Fruit fly (Drosophila melanogaster): Measurements from ENCODE around the gene CG12729.

The CG12729 gene

DNA sequence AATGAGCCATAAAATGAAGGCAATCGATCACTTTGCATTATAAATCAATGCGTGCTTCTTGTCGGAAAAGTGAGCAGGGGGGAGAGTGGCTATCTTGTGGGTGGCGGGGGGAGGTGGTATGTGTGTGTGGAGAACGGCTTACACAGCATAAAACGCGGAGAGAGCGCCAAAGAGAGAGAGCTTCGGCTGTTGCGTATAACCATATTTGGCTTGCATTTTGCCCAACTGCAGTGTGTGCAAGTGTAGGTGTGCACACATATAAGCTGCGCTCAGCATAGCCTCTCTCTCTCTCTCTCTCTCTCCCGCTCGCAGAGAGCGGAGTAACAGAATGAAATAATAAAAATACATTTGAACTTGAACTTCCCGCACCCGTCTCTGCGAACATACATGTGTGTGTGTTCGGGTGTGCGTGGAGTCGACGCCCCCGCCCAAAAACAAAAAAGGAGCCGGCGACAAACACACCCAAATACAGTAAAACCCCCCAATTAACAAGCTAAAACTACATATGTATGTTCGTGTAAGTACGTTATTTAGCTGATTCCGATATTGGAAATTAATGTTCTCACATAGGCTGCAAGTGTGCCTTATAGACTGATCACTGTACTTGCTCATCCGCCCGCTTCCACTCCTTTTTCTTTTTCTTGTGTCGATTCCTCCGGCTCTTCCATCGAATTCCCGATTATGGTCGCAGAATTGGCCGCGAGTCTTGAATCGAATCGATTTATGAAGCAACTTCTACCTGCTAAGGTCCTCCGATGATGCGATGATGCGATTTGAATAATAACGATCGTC, 41.9 kb downstream of the CG12729 start:
- TF ChIP-seq CG8478 (optimal IDR thresholded peaks at IDR 0.05) (no peak), pan (optimal IDR thresholded peaks at IDR 0.05) (no peak), EcR (GFP tag; optimal IDR thresholded peaks at IDR 0.05) (peak; percentile 51 to 83)

DNA sequence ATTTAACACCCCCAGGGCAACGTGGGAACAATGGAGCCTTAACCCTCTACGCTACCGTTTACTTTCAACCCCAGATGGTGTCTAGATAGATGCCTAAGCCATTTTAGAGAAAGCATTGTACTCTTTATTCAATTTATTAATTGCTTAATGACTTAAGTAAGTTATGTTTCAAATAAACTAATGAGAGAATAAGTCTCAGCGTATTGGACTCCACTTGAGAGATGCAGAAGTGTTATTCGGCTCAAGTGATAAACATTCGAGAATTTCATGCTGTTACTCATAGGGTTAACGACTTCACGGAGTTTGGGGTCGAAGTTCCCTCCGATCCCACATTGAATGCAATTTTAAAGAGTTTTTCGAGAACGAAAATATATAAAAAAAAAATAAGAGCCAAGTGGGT, 43.2 kb downstream of the CG12729 start:
- TF ChIP-seq CG8478 (optimal IDR thresholded peaks at IDR 0.05) (no peak), psq (optimal IDR thresholded peaks at IDR 0.05) (no peak), EcR (GFP tag; optimal IDR thresholded peaks at IDR 0.05) (no peak)

DNA sequence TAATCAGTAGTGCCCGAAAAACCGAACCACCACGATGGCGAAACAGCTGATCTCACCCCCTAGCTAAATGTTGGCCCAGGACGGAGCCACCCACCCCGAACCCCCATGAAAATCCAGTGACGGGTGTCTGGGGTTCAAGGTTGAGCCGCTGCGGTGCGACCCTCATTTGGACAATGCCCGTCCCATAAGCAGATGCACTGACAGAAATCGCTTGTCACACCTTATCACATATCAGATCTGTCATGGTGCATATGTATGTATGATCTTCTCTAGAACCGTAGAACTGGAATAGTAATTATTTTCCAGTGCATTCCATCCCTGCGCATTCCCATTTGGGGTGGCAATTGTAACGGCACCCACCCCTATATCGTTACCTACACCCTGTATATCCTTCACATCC, 43.9 kb downstream of the CG12729 start:
- TF ChIP-seq psq (optimal IDR thresholded peaks at IDR 0.05) = no peak

dm6 chrX:5891666-5892444, 46.8 kb downstream of the CG12729 start:
- TF ChIP-seq pan (optimal IDR thresholded peaks at IDR 0.05) (no peak), Dll (optimal IDR thresholded peaks at IDR 0.05) (no peak), usp (GFP tag; optimal IDR thresholded peaks at IDR 0.05) (no peak), EcR (GFP tag; optimal IDR thresholded peaks at IDR 0.05) (no peak), psq (optimal IDR thresholded peaks at IDR 0.05) (no peak), CG8478 (optimal IDR thresholded peaks at IDR 0.05) (no peak)

dm6 chrX:5892512-5892911, 47.4 kb downstream of the CG12729 start:
- TF ChIP-seq EcR (GFP tag; optimal IDR thresholded peaks at IDR 0.05) (no peak), psq (optimal IDR thresholded peaks at IDR 0.05) (no peak), usp (GFP tag; optimal IDR thresholded peaks at IDR 0.05) (no peak), CG8478 (optimal IDR thresholded peaks at IDR 0.05) (no peak), pan (optimal IDR thresholded peaks at IDR 0.05) (no peak), Dll (optimal IDR thresholded peaks at IDR 0.05) (no peak)

DNA sequence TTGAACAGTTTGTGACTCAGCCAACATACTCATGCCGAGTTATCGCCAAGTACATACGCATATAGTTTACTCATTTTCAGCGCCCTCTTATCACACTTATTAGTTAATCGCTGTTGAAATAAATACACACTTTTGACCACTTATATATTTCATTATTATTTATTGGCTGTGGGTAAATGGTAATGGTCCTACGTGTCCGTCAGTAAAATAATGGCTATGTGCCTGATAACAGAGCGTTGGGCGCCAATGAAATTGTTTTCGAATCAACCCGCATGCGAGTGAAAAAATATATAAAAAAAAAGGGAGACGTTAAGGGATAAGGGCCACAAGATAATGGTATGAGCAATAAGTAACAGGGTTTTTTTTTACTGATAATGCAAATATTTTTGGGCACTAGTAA, 48.1 kb downstream of the CG12729 start:
- TF ChIP-seq Dll (optimal IDR thresholded peaks at IDR 0.05) (no peak), psq (optimal IDR thresholded peaks at IDR 0.05) (no peak), usp (GFP tag; optimal IDR thresholded peaks at IDR 0.05) (no peak), pan (optimal IDR thresholded peaks at IDR 0.05) (no peak), EcR (GFP tag; optimal IDR thresholded peaks at IDR 0.05) (no peak)

DNA sequence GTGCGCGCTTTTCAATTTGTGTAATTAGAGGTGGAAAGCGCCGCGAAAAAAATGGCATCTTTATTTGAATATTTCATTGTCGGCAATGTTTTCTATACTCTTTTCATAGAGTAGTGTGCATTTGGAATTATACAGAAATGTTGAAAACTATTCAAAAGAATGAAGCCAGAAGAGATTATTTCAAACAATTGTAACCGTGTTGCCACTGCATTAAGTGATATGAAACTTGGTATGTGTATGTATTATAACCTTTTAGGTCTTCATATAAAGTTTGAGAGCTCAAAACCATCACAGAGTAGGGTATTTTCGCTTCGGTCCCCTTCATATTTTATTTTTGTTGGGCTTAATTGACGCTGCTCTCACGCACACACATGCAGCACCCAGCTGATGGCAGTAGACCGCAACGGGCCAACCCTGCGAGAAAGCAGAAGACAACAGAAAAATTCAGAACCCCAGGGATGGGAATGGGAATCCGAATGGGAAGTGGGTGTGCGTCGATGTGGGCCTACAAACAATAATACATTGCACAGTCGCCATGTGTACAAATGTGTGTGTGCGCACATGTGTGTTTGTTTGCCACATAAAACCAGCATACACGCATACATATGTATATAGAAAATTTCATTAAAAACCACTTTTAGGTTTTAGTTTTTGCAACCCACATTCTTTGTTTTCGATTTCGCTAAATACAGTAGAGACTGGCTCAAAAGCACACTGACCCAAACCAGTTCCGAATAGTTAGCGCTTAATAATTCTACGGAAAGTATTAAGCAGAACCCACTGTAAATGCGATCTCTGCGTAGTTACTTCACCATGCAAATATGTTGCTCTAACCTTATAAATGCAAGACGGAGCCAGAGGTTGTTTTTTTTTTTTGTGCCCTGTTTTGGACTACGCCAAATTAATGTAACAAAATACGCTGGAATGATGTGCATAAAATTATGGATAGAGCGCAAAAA, 49.7 kb downstream of the CG12729 start:
- no peak for TF ChIP-seq psq (optimal IDR thresholded peaks at IDR 0.05)
- TF ChIP-seq Dll (optimal IDR thresholded peaks at IDR 0.05) = no peak
- no peak for TF ChIP-seq CG8478 (optimal IDR thresholded peaks at IDR 0.05)
- no peak for TF ChIP-seq usp (GFP tag; optimal IDR thresholded peaks at IDR 0.05)
- TF ChIP-seq pan (optimal IDR thresholded peaks at IDR 0.05) = no peak
- TF ChIP-seq EcR (GFP tag; optimal IDR thresholded peaks at IDR 0.05) = no peak
